Fruit fly (Drosophila melanogaster) S2 (cell line): Measurements from ENCODE around the gene CG31206.
"Not testable (repeated sequence)": the region's sequence is repeated elsewhere in the genome, so short reads cannot be mapped to it uniquely, and the experiment has no call there.

Experiments used
- CG8478 ChIP-seq: fragments of >200 bp; optimal IDR thresholded peaks from 2 replicates; lab custom pipeline; 2018
- CTCF ChIP-seq, 2 experiments: fragments of >200 bp; optimal IDR thresholded peaks; 2 replicates each; lab custom pipeline; 2018

The CG31206 gene

DNA sequence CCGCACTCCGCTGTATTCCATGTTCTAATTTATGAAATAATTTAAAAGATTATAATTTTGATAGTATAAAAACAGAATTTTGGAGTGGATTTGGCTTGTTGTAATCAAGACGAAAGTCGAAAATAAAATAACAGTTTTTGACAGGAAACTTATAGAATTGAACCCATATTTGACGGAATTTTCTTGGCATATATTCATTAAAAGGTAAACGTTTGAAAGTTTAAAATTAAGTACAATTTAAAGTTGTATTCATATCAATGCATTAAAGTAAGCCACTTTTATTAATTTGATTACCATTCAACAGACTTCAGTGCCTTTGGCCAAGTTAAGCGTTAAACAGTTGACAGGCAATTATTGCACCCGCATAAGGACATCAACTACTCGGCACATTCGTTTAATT is at the start of gene CG31206:
Gene CG31206 (minus strand): TSS at position 101 of the 400 bp plus-strand sequence.
- TF ChIP-seq CTCF (optimal IDR thresholded peaks at IDR 0.05; lab: Kevin White, UChicago) (no peak), CG8478 (lab: Kevin White, UChicago) (no peak)

DNA sequence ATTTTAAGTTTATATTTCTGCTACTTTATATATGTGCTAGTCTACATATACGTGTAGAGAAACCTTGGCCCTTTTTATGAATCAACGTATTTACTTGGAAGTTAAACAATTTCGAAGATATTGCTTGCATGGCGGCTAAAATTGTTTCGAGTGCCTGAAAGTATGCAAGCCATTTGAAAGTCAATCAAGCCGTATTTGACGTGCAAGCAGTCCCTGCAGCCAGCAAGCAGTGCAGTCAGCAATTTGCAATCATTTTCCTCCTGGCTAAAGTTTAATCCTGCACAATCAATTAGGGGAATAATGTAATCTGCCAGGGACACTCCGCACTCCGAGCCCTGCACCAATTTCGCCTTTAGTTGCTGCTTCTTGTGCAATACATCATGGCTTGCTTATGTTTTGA is 46.9 kb upstream of the CG31206 start:
- TF ChIP-seq CG8478 (lab: Kevin White, UChicago) (no peak), CTCF (optimal IDR thresholded peaks at IDR 0.05; lab: Kevin White, UChicago) (peak; percentile 21 to 38)

DNA sequence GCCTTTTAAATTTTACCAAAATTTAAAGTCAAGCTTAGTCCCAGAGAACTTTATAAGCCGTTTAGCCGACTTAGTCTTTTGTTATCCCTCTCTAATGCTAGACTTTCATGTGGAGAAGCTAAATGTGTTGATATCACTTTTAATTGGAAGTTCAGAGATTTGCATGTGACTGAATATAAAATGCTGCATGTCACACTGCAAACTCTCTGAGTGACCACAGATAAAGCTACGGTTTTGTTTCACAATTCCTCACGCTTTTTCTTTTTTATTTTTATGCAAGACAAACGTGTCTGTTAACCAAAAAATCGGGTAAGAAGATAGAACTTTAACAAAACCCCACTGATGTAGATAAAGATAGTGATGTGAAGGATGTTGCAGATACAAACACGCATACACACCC is 16.6 kb upstream of the CG31206 start:
- TF ChIP-seq CTCF (optimal IDR thresholded peaks at IDR 0.05; lab: Kevin White, UChicago) (no peak), CG8478 (lab: Kevin White, UChicago) (no peak)

DNA sequence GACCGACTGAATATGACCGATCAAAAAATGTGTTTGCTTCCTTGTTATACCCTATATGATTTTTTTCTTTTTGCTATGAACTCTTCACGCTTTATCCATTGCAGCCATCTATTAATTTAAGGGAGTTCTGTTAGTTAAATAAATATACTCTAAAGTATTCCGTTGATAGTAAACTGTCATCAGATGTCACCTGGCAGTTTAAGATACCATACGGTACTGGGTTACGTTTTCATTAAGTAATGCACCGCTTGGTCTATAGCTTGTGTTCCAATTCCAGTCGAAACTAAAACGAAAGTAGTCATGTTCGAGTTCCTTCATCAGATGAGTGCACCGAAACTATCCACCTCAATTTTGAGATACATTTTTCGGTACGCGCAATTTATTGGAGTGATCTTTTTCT is 13.0 kb upstream of the CG31206 start, which contains the start of gene Gr92a:
Gene Gr92a (plus strand): TSS at position 301 of the 400 bp plus-strand sequence.
- TF ChIP-seq CG8478 (lab: Kevin White, UChicago) (no peak), CTCF (optimal IDR thresholded peaks at IDR 0.05; lab: Kevin White, UChicago) (no peak)

DNA sequence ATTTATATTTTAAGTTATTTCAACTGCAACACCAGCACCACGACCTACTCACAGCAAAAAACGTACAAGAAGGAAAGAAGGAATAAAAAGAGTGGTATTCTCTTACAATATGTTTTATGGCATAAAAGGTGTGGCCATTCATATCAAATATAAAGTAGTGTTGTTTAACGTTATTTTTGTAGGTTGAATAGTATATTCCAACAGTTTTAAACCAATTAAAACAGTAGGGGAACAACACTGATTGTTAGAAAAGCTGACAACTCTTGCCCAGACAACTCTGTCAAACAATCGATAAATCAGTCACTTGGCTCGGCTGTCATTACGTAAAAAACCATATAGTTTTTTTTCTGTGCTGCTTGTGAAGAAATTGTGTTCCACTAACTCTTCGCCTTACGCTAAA is 6.8 kb upstream of the CG31206 start, which contains the start of gene CG10887:
Gene CG10887 (plus strand): TSS at position 301 of the 400 bp plus-strand sequence.
- TF ChIP-seq CG8478 (lab: Kevin White, UChicago); CTCF (optimal IDR thresholded peaks at IDR 0.05; lab: Kevin White, UChicago): not testable (repeated sequence)

DNA sequence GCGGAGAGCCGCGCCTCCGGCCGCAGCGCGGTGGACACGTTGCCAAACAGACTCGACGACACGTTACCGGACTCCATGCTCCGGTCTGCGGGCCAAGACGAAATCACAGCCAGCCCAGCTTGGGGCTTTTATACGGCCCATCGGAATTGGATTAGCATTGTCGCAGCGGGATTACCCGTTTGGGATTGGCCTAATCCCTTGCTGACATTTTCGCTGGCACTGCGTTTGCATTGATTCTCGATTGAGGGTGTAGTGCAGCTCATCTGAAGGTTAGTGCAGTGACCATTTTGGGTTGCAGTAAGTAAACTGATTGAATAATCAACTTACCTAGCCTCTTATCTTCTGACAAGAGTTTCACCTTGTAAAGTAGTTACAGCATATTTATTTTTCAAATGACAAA is 25.4 kb downstream of the CG31206 start, which contains the start of gene Rh3:
Gene Rh3 (minus strand): TSS at position 101 of the 400 bp plus-strand sequence.
- no peak for TF ChIP-seq CTCF (optimal IDR thresholded peaks at IDR 0.05; lab: Kevin White, UChicago)
- TF ChIP-seq CG8478 (lab: Kevin White, UChicago) = no peak

DNA sequence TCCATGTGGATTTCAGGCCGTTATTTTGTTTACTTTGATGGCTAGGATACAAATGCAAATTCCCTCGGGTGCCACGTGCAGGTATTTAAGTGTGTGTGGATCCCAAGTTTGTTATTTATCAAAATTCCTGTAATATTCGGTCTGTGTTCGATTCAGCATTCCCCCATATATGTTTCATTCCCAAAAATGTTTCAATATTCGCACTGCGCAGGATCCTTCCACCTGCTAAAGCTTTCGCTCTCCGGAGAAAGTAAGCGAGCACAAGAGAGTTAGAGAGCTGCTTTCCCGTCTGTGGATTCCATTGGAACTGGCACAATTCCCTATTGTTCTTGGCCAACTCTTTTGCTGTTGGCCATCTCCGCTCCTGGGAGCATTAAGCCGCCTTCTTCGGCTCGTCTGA is 27.6 kb downstream of the CG31206 start:
- TF ChIP-seq CTCF (optimal IDR thresholded peaks at IDR 0.05; lab: Kevin White, UChicago) = no peak

DNA sequence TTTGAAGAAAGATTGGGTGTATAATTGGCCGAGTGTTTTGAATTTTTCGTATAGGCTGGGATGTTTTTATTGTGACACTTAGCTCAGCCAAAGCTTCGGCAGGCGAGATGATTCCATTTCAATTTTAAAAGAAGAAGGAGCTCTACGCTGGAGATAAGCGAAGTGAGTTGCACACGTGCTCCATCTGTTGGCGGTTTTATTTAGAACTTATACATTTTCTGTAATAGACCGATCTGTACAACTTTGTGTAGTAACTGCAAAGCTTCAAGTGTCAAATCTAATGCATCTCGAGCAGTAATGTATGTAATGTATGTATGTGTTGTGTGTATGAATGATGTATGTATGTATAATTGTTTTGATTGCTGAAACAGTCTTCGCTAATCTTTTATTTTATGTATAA is 41.3 kb downstream of the CG31206 start:
- TF ChIP-seq CG8478 (lab: Kevin White, UChicago) = no peak
- peak; percentile 56 for TF ChIP-seq CTCF (optimal IDR thresholded peaks at IDR 0.05; lab: Kevin White, UChicago)

DNA sequence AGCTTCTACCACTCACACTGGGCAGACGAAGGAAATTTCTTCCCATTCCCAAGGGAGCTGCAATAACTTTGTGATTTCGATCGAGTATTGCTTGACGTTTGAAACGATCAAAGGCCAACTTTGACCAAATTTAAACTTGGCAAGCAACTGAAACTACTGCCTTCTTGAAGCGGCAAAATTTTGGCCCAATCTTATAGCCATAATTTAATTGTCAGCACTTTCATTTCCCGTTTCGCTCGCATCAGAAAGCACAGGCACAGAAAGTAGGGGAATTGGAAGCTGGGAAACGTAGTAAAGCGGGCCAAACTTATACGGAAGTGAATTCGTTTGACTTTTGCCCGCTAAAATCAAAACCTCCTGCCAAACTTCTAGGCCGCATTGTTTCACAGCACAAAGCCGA is 48.1 kb downstream of the CG31206 start, which contains the start of gene CG4390:
Gene CG4390 (minus strand): TSS at position 101 of the 400 bp plus-strand sequence.
- no peak for TF ChIP-seq CG8478 (lab: Kevin White, UChicago)
- no peak for TF ChIP-seq CTCF (optimal IDR thresholded peaks at IDR 0.05; lab: Kevin White, UChicago)

DNA sequence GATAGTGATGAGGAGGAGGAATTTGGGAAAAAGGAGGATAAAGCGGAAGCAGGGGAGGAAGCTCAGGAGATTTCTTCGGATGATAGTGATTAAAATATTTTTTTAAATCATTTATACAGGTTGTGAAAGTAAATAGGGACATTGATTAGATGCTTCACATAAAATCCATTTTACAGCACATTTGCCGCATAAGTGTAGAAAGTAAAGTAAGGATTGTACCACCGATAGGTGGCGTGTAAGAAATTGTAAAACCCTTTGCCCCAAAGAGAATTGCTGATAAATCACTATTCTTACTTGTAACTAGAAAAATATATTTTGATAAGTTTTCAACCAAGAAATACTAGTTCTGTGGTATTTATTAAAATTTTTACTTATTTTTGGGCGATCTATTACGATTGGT is 48.8 kb downstream of the CG31206 start:
- TF ChIP-seq CTCF (optimal IDR thresholded peaks at IDR 0.05; lab: Kevin White, UChicago) (peak; percentile 76 to 88), CG8478 (lab: Kevin White, UChicago) (no peak)

DNA sequence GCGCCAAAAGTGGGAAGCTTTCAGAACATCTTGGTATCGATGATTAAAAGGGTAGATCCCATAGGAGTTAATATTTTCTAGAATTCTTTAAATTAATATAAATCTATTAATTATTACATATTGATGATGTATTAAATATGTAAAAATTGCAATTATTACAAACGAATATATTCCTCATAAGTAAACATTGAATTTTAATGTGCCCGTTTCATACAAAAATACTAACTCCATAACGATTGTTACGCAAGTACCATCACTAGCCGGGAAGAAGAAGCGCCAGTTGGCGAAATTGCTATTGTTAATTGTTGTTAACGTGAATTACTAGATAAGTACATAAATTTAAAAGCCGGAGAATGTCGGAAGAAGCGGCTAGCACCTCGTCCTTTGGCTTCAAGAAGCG is 50.3 kb downstream of the CG31206 start, which contains the start of gene mdlc:
Gene mdlc (plus strand): TSS at position 248 of the 400 bp plus-strand sequence.
- peak in 1 of 2 experiments; percentile 14 for TF ChIP-seq CTCF (optimal IDR thresholded peaks at IDR 0.05; lab: Kevin White, UChicago)
- TF ChIP-seq CG8478 (lab: Kevin White, UChicago) = no peak
